Worm (Caenorhabditis elegans) whole organism, late embryonic: Measurements from ENCODE around the gene C48B4.11.

ENCODE experiments used
- C08G9.2 ChIP-seq: sonication (generic microtip); optimal IDR thresholded peaks from 2 replicates; lab custom pipeline; 2016; ENCODE audit warnings: mild to moderate bottlenecking, missing genetic modification characterization, moderate library complexity, missing compliant biosample characterization
- F13H6.1 ChIP-seq: sonication (generic microtip); optimal IDR thresholded peaks from 2 replicates; lab custom pipeline; 2016; ENCODE audit warnings: missing genetic modification characterization, missing compliant biosample characterization
- K02D7.2 ChIP-seq: sonication (generic microtip); optimal IDR thresholded peaks from 2 replicates; lab custom pipeline; 2017; ENCODE audit warnings: mild to moderate bottlenecking, missing genetic modification characterization, missing compliant biosample characterization
- K09A11.1 ChIP-seq: sonication (generic microtip); optimal IDR thresholded peaks from 2 replicates; lab custom pipeline; 2017; ENCODE audit warnings: antibody characterized with exemption, mild to moderate bottlenecking, missing genetic modification characterization, missing compliant biosample characterization; ENCODE audit not compliant: insufficient read depth
- T23F11.4 ChIP-seq: fragments of 200-800 bp; sonication (Bioruptor generic); optimal IDR thresholded peaks from 2 replicates; lab custom pipeline; 2018; ENCODE audit warnings: mild to moderate bottlenecking, missing genetic modification characterization, missing compliant biosample characterization
- Y22D7AL.16 ChIP-seq: sonication (generic microtip); optimal IDR thresholded peaks from 2 replicates; lab custom pipeline; 2016; ENCODE audit warnings: missing genetic modification characterization, missing compliant biosample characterization
- ahr-1 ChIP-seq: sonication (generic microtip); optimal IDR thresholded peaks from 2 replicates; lab custom pipeline; 2016; ENCODE audit warnings: missing genetic modification characterization, missing compliant biosample characterization
- ama-1 ChIP-seq: fragments of 150-350 bp; optimal IDR thresholded peaks from 2 replicates; lab custom pipeline; 2014
- ceh-14 ChIP-seq: sonication (generic microtip); optimal IDR thresholded peaks from 2 replicates; lab custom pipeline; 2016; ENCODE audit warnings: missing genotype, missing genetic modification characterization, missing compliant biosample characterization
- ceh-19 ChIP-seq: fragments of 200-800 bp; sonication (Bioruptor generic); optimal IDR thresholded peaks from 2 replicates; lab custom pipeline; 2018; ENCODE audit warnings: mild to moderate bottlenecking, missing genetic modification characterization, missing compliant biosample characterization
- ceh-2 ChIP-seq: sonication (generic microtip); optimal IDR thresholded peaks from 2 replicates; lab custom pipeline; 2016; ENCODE audit warnings: missing genotype, missing genetic modification characterization, missing compliant biosample characterization
- ceh-22 ChIP-seq: sonication (generic microtip); optimal IDR thresholded peaks from 2 replicates; lab custom pipeline; 2017; ENCODE audit warnings: missing biosample characterization, missing genetic modification characterization
- ceh-30 ChIP-seq: fragments of 150-350 bp; optimal IDR thresholded peaks from 2 replicates; lab custom pipeline; 2014; ENCODE audit warnings: missing biosample characterization, missing genetic modification characterization
- ceh-31 ChIP-seq: sonication (generic microtip); optimal IDR thresholded peaks from 2 replicates; lab custom pipeline; 2016; ENCODE audit warnings: missing genetic modification characterization, missing compliant biosample characterization
- ceh-48 ChIP-seq: sonication (generic microtip); optimal IDR thresholded peaks from 2 replicates; lab custom pipeline; 2016; ENCODE audit warnings: missing genetic modification characterization, inconsistent platforms, missing compliant biosample characterization
- ceh-6 ChIP-seq: fragments of 200-800 bp; sonication (Bioruptor generic); optimal IDR thresholded peaks from 2 replicates; lab custom pipeline; 2018; ENCODE audit warnings: mild to moderate bottlenecking, missing genetic modification characterization, missing compliant biosample characterization
- dmd-4 ChIP-seq: sonication (generic microtip); optimal IDR thresholded peaks from 2 replicates; lab custom pipeline; 2016; ENCODE audit warnings: borderline replicate concordance, missing genetic modification characterization, missing compliant biosample characterization
- dve-1 ChIP-seq: sonication (generic microtip); optimal IDR thresholded peaks from 2 replicates; lab custom pipeline; 2017; ENCODE audit warnings: antibody characterized with exemption, mild to moderate bottlenecking, missing genetic modification characterization, missing compliant biosample characterization
- elt-2 ChIP-seq: sonication (generic microtip); optimal IDR thresholded peaks from 2 replicates; lab custom pipeline; 2016; ENCODE audit warnings: missing genetic modification reagents, missing genetic modification characterization, missing compliant biosample characterization
- ets-4 ChIP-seq: sonication (generic microtip); optimal IDR thresholded peaks from 2 replicates; lab custom pipeline; 2016; ENCODE audit warnings: missing genetic modification characterization, missing compliant biosample characterization
- gmeb-2 ChIP-seq: sonication (generic microtip); optimal IDR thresholded peaks from 2 replicates; lab custom pipeline; 2016; ENCODE audit warnings: missing genetic modification characterization, inconsistent platforms, missing compliant biosample characterization
- hlh-13 ChIP-seq: fragments of 200-800 bp; sonication (Bioruptor generic); optimal IDR thresholded peaks from 2 replicates; lab custom pipeline; 2018; ENCODE audit warnings: mild to moderate bottlenecking, missing genetic modification characterization, missing compliant biosample characterization
- hlh-15 ChIP-seq: sonication (generic microtip); optimal IDR thresholded peaks from 2 replicates; lab custom pipeline; 2016; ENCODE audit warnings: missing genetic modification characterization, missing compliant biosample characterization
- hlh-30 ChIP-seq: sonication (generic microtip); optimal IDR thresholded peaks from 2 replicates; lab custom pipeline; 2017; ENCODE audit warnings: antibody characterized with exemption, missing genetic modification characterization, missing compliant biosample characterization; ENCODE audit not compliant: insufficient read depth
- hlh-8 ChIP-seq: sonication (generic microtip); optimal IDR thresholded peaks from 2 replicates; lab custom pipeline; 2016; ENCODE audit warnings: missing genotype, missing genetic modification characterization, missing compliant biosample characterization
- lim-6 ChIP-seq: sonication (generic microtip); optimal IDR thresholded peaks from 2 replicates; lab custom pipeline; 2016; ENCODE audit warnings: missing genetic modification characterization, missing compliant biosample characterization
- lin-11 ChIP-seq: fragments of 200-800 bp; sonication (Bioruptor generic); optimal IDR thresholded peaks from 2 replicates; lab custom pipeline; 2018; ENCODE audit warnings: mild to moderate bottlenecking, missing genetic modification characterization, missing compliant biosample characterization
- mec-3 ChIP-seq: sonication (generic microtip); optimal IDR thresholded peaks from 2 replicates; lab custom pipeline; 2016; ENCODE audit warnings: borderline replicate concordance, missing genetic modification characterization, missing compliant biosample characterization
- nfya-1 ChIP-seq: sonication (generic microtip); optimal IDR thresholded peaks from 2 replicates; lab custom pipeline; 2017; ENCODE audit warnings: missing genetic modification characterization, mild to moderate bottlenecking, missing compliant biosample characterization, antibody characterized with exemption, moderate library complexity
- npax-4 ChIP-seq: sonication (generic microtip); optimal IDR thresholded peaks from 2 replicates; lab custom pipeline; 2016; ENCODE audit warnings: missing genetic modification characterization, missing compliant biosample characterization
- odd-2 ChIP-seq: sonication (generic microtip); optimal IDR thresholded peaks from 2 replicates; lab custom pipeline; 2017; ENCODE audit warnings: antibody characterized with exemption, mild to moderate bottlenecking, missing genetic modification characterization, missing compliant biosample characterization
- pat-9 ChIP-seq: fragments of 200-800 bp; sonication (Bioruptor generic); optimal IDR thresholded peaks from 2 replicates; lab custom pipeline; 2018; ENCODE audit warnings: mild to moderate bottlenecking, missing genetic modification characterization, moderate library complexity, missing compliant biosample characterization
- pax-1 ChIP-seq: fragments of 150-350 bp; optimal IDR thresholded peaks from 2 replicates; lab custom pipeline; 2014; ENCODE audit warnings: missing biosample characterization, missing genetic modification characterization
- pha-4 ChIP-seq: fragments of 150-350 bp; optimal IDR thresholded peaks from 2 replicates; lab custom pipeline; 2018; ENCODE audit warnings: missing biosample characterization, missing genetic modification reagents, missing genetic modification characterization
- pqm-1 ChIP-seq: sonication (generic microtip); optimal IDR thresholded peaks from 2 replicates; lab custom pipeline; 2016; ENCODE audit warnings: missing genetic modification characterization, missing compliant biosample characterization
- pros-1 ChIP-seq: fragments of 150-350 bp; optimal IDR thresholded peaks from 2 replicates; lab custom pipeline; 2014; ENCODE audit warnings: missing biosample characterization, missing genetic modification reagents, missing genetic modification characterization
- rnt-1 ChIP-seq: sonication (generic microtip); optimal IDR thresholded peaks from 2 replicates; lab custom pipeline; 2016; ENCODE audit warnings: missing genetic modification characterization, missing compliant biosample characterization
- sdc-2 ChIP-seq: sonication (generic microtip); optimal IDR thresholded peaks from 2 replicates; lab custom pipeline; 2016; ENCODE audit warnings: missing genotype, missing genetic modification characterization, missing compliant biosample characterization
- sox-4 ChIP-seq: sonication (generic microtip); optimal IDR thresholded peaks from 2 replicates; lab custom pipeline; 2017; ENCODE audit warnings: mild to moderate bottlenecking, missing genetic modification characterization, inconsistent platforms, missing compliant biosample characterization
- tbx-2 ChIP-seq: sonication (generic microtip); optimal IDR thresholded peaks from 2 replicates; lab custom pipeline; 2016; ENCODE audit warnings: missing genetic modification characterization, missing compliant biosample characterization
- tbx-7 ChIP-seq: sonication (generic microtip); optimal IDR thresholded peaks from 2 replicates; lab custom pipeline; 2016; ENCODE audit warnings: missing genotype, missing genetic modification characterization, missing compliant biosample characterization
- ttx-3 ChIP-seq: sonication (generic microtip); optimal IDR thresholded peaks from 2 replicates; lab custom pipeline; 2016; ENCODE audit warnings: missing genetic modification reagents, missing genetic modification characterization, missing compliant biosample characterization
- zip-5 ChIP-seq: sonication (generic microtip); optimal IDR thresholded peaks from 2 replicates; lab custom pipeline; 2016; ENCODE audit warnings: missing genetic modification characterization, missing compliant biosample characterization
- ztf-16 ChIP-seq: sonication (generic microtip); optimal IDR thresholded peaks from 2 replicates; lab custom pipeline; 2017; ENCODE audit warnings: missing genetic modification characterization, missing compliant biosample characterization

C48B4.11 gene

ce11 chrIII:9546016-9546659, 19.8 kb downstream of the C48B4.11 start, which contains the start of gene unc-16 (continued):
- TF ChIP-seq K09A11.1 (tag; lab: Kevin White, UChicago) (no peak), ceh-48 (peak; percentile 99), ets-4 (tag; lab: Kevin White, UChicago) (peak; percentile 40), ttx-3 (no peak), gmeb-2 (tag; lab: Kevin White, UChicago) (no peak), dve-1 (tag; lab: Kevin White, UChicago) (no peak), C08G9.2 (no peak), ztf-16 (peak; percentile 56), ceh-31 (tag; lab: Kevin White, UChicago) (peak; percentile 84), ceh-30 (tag; lab: Kevin White, UChicago) (no peak), hlh-8 (tag; lab: Kevin White, UChicago) (peak; percentile 55), hlh-13 (GFP tag; lab: Kevin White, UChicago) (no peak), dmd-4 (no peak), pat-9 (tag; lab: Kevin White, UChicago) (no peak), pqm-1 (tag; lab: Kevin White, UChicago) (no peak), zip-5 (tag; lab: Kevin White, UChicago) (no peak), ahr-1 (no peak), sox-4 (tag; lab: Kevin White, UChicago) (no peak), ceh-22 (tag; lab: Kevin White, UChicago) (no peak), hlh-30 (tag; lab: Kevin White, UChicago) (peak; percentile 93), hlh-15 (no peak), pha-4 (tag; lab: Kevin White, UChicago) (peak; percentile 78), T23F11.4 (no peak), tbx-7 (no peak), mec-3 (no peak), lin-11 (tag; lab: Kevin White, UChicago) (no peak), sdc-2 (no peak), rnt-1 (tag; lab: Kevin White, UChicago) (peak; percentile 36), ceh-6 (GFP tag; lab: Kevin White, UChicago) (no peak), odd-2 (tag; lab: Kevin White, UChicago) (no peak), tbx-2 (tag; lab: Kevin White, UChicago) (peak; percentile 74), F13H6.1 (no peak), Y22D7AL.16 (no peak), npax-4 (tag; lab: Kevin White, UChicago) (no peak), ceh-19 (GFP tag; lab: Kevin White, UChicago) (no peak)

ce11 chrIII:9544820-9545219, 21.1 kb downstream of the C48B4.11 start, which contains the start of gene ZK1098.12:
Gene ZK1098.12 (plus strand): TSS chrIII:9545120.
- no peak for TF ChIP-seq ets-4 (tag; lab: Kevin White, UChicago)

- TF ChIP-seq ama-1 (lab: Kevin White, UChicago): no peak
- no peak for TF ChIP-seq odd-2 (tag; lab: Kevin White, UChicago)
- TF ChIP-seq K09A11.1 (tag; lab: Kevin White, UChicago): no peak
- no peak for TF ChIP-seq ceh-14 (tag; lab: Kevin White, UChicago)
- no peak for TF ChIP-seq pros-1 (tag; lab: Kevin White, UChicago)
- TF ChIP-seq ceh-2 (tag; lab: Kevin White, UChicago): no peak
- TF ChIP-seq K02D7.2 (tag; lab: Kevin White, UChicago): no peak
- no peak for TF ChIP-seq T23F11.4
- no peak for TF ChIP-seq pha-4 (tag; lab: Kevin White, UChicago)
- TF ChIP-seq lin-11 (tag; lab: Kevin White, UChicago): no peak
- no peak for TF ChIP-seq mec-3
- no peak for TF ChIP-seq nfya-1 (tag; lab: Kevin White, UChicago)
- TF ChIP-seq lim-6 (tag; lab: Kevin White, UChicago): no peak
- TF ChIP-seq elt-2 (tag; lab: Kevin White, UChicago): no peak
- no peak for TF ChIP-seq ceh-30 (tag; lab: Kevin White, UChicago)
- TF ChIP-seq pax-1: no peak
These were observed 21.8 kb downstream of the C48B4.11 start, which contains the start of gene ZK1098.9 for ce11 chrIII:9544125-9544524. Gene ZK1098.9 (plus strand): TSS chrIII:9544425.
